Worm (Caenorhabditis elegans) whole organism, L4 larva: Measurements from ENCODE around the gene ncr-2.

ENCODE experiments used
- F26F4.8 ChIP-seq: fragments of 200-800 bp; sonication (Bioruptor generic); conservative IDR thresholded peaks from 2 replicates; pipeline ENCODE4 v1.3.6; 2022; ENCODE audit warnings: missing genetic modification characterization, missing compliant biosample characterization
- F37D6.2 ChIP-seq: sonication (generic microtip); optimal IDR thresholded peaks from 2 replicates; lab custom pipeline; 2016; ENCODE audit warnings: mild to moderate bottlenecking, missing genetic modification characterization, missing compliant biosample characterization
- F44E2.7 ChIP-seq: fragments of 200-800 bp; sonication (Bioruptor generic); IDR thresholded peaks from 2 replicates; pipeline ENCODE4 v2.1.2; 2022; ENCODE audit warnings: missing genetic modification characterization, missing compliant biosample characterization
- T20F7.1 ChIP-seq: fragments of 200-800 bp; sonication (Bioruptor generic); optimal IDR thresholded peaks from 2 replicates; lab custom pipeline; 2018; ENCODE audit warnings: mild to moderate bottlenecking, missing genetic modification characterization, missing compliant biosample characterization
- Y48G9A.11 ChIP-seq: fragments of 200-800 bp; sonication (Bioruptor generic); IDR thresholded peaks from 2 replicates; pipeline ENCODE4 v1.3.6; 2022; ENCODE audit warnings: missing genetic modification reagents, missing genetic modification characterization, missing compliant biosample characterization
- Y5F2A.4 ChIP-seq: fragments of 200-800 bp; sonication (Bioruptor generic); optimal IDR thresholded peaks from 2 replicates; lab custom pipeline; 2018; ENCODE audit warnings: mild to moderate bottlenecking, missing genetic modification characterization, missing compliant biosample characterization
- ZK337.2 ChIP-seq: fragments of 200-800 bp; sonication (Bioruptor generic); IDR thresholded peaks from 2 replicates; pipeline ENCODE4 v1.3.6; 2022; ENCODE audit warnings: missing genetic modification reagents, missing genetic modification characterization, missing compliant biosample characterization
- aha-1 ChIP-seq: fragments of 150-350 bp; peaks from one replicate; lab custom pipeline; 2014; ENCODE audit warnings: missing biosample characterization, missing genetic modification characterization
- ama-1 ChIP-seq: fragments of 150-350 bp; optimal IDR thresholded peaks from 2 replicates; lab custom pipeline; 2014; ENCODE audit warnings: inconsistent platforms, mixed read lengths
- ceh-20 ChIP-seq: fragments of 200-800 bp; sonication (Bioruptor generic); IDR thresholded peaks from 2 replicates; pipeline ENCODE4 v1.3.6; 2022; ENCODE audit warnings: missing genetic modification reagents, missing genetic modification characterization, missing compliant biosample characterization
- ceh-32 ChIP-seq: sonication (generic microtip); optimal IDR thresholded peaks from 2 replicates; lab custom pipeline; 2016; ENCODE audit warnings: mild to moderate bottlenecking, missing genetic modification characterization, missing compliant biosample characterization; ENCODE audit not compliant: poor library complexity
- ceh-62 ChIP-seq: sonication (generic microtip); optimal IDR thresholded peaks from 2 replicates; lab custom pipeline; 2017; ENCODE audit warnings: missing biosample characterization, missing genetic modification characterization
- cey-2 ChIP-seq: sonication (generic microtip); optimal IDR thresholded peaks from 3 replicates; lab custom pipeline; 2017; ENCODE audit warnings: missing genetic modification characterization, mild to moderate bottlenecking, missing compliant biosample characterization, antibody characterized with exemption, borderline replicate concordance; ENCODE audit not compliant: insufficient read depth
- daf-12 ChIP-seq: fragments of 150-350 bp; optimal IDR thresholded peaks from 2 replicates; lab custom pipeline; 2014; ENCODE audit warnings: missing biosample characterization, missing genetic modification reagents, missing genetic modification characterization
- daf-19 ChIP-seq: fragments of 200-800 bp; sonication (Bioruptor generic); conservative IDR thresholded peaks from 2 replicates; pipeline ENCODE4 v1.3.6; 2022; ENCODE audit warnings: missing genetic modification characterization, missing compliant biosample characterization
- daf-8 ChIP-seq: fragments of 200-800 bp; sonication (Bioruptor generic); IDR thresholded peaks from 2 replicates; pipeline ENCODE4 v1.3.6; 2022; ENCODE audit warnings: missing genetic modification characterization, missing compliant biosample characterization
- egl-27 ChIP-seq: sonication (generic microtip); optimal IDR thresholded peaks from 3 replicates; lab custom pipeline; 2017; ENCODE audit warnings: missing biosample characterization, missing genetic modification reagents, missing genetic modification characterization
- egl-43 ChIP-seq: fragments of 200-800 bp; sonication (Bioruptor generic); IDR thresholded peaks from 2 replicates; pipeline ENCODE4 v1.3.6; 2022; ENCODE audit warnings: missing genetic modification reagents, missing genetic modification characterization, missing compliant biosample characterization
- fkh-10 ChIP-seq: fragments of 150-350 bp; optimal IDR thresholded peaks from 2 replicates; lab custom pipeline; 2014; ENCODE audit warnings: missing biosample characterization, missing genetic modification reagents, missing genetic modification characterization
- hlh-30 ChIP-seq: sonication (generic microtip); optimal IDR thresholded peaks from 2 replicates; lab custom pipeline; 2017; ENCODE audit warnings: antibody characterized with exemption, mild to moderate bottlenecking, missing genetic modification characterization, missing compliant biosample characterization; ENCODE audit not compliant: insufficient read depth
- hmg-1.1 ChIP-seq: fragments of 200-800 bp; sonication (Bioruptor generic); IDR thresholded peaks from 2 replicates; pipeline ENCODE4 v1.3.6; 2022; ENCODE audit warnings: missing genetic modification reagents, missing genetic modification characterization, missing compliant biosample characterization
- lim-7 ChIP-seq: fragments of 200-800 bp; sonication (Bioruptor generic); IDR thresholded peaks from 2 replicates; pipeline ENCODE4 v1.3.6; 2022; ENCODE audit warnings: missing genetic modification characterization, missing compliant biosample characterization
- lin-13 ChIP-seq: fragments of 150-350 bp; optimal IDR thresholded peaks from 2 replicates; lab custom pipeline; 2014; ENCODE audit warnings: missing biosample characterization, missing genetic modification reagents, missing genetic modification characterization
- lin-38 ChIP-seq: fragments of 200-800 bp; sonication (Bioruptor generic); IDR thresholded peaks from 2 replicates; pipeline ENCODE4 v1.3.6; 2022; ENCODE audit warnings: missing genetic modification reagents, missing genetic modification characterization, missing compliant biosample characterization
- lin-39 ChIP-seq: fragments of 150-350 bp; optimal IDR thresholded peaks from 2 replicates; lab custom pipeline; 2014; ENCODE audit warnings: missing biosample characterization, missing genetic modification reagents, missing genetic modification characterization
- lir-3 ChIP-seq: sonication (generic microtip); optimal IDR thresholded peaks from 2 replicates; lab custom pipeline; 2016; ENCODE audit warnings: mild to moderate bottlenecking, missing genetic modification characterization, missing compliant biosample characterization
- lsy-2 ChIP-seq, 2 experiments: fragments of 150-350 bp in 1 of 2; sonication (generic microtip) in 1 of 2; optimal IDR thresholded peaks; 2 replicates each; lab custom pipeline; 2014 to 2017; ENCODE audit warnings: missing biosample characterization in 2 of 2, missing genetic modification characterization in 2 of 2
- madf-5 ChIP-seq, 2 experiments: fragments of 200-800 bp; sonication (Bioruptor generic); IDR thresholded peaks; 2 replicates each; pipeline ENCODE4 v1.3.6; 2022; ENCODE audit warnings: missing compliant biosample characterization in 2 of 2, missing genetic modification characterization in 2 of 2
- madf-9 ChIP-seq: fragments of 200-800 bp; sonication (Bioruptor generic); conservative IDR thresholded peaks from 2 replicates; pipeline ENCODE4 v1.3.6; 2022; ENCODE audit warnings: missing genetic modification reagents, missing genetic modification characterization, missing compliant biosample characterization
- mdl-1 ChIP-seq, 2 experiments: fragments of 150-350 bp in 1 of 2; sonication (generic microtip) in 1 of 2; optimal IDR thresholded peaks; 2 replicates each; lab custom pipeline; 2014 to 2017; ENCODE audit warnings: missing biosample characterization in 2 of 2, missing genetic modification characterization in 2 of 2
- mxl-2 ChIP-seq: fragments of 200-800 bp; sonication (Bioruptor generic); conservative IDR thresholded peaks from 2 replicates; pipeline ENCODE4 v1.3.6; 2022; ENCODE audit warnings: missing genetic modification reagents, missing genetic modification characterization, missing compliant biosample characterization
- nhr-10 ChIP-seq: fragments of 150-350 bp; optimal IDR thresholded peaks from 2 replicates; lab custom pipeline; 2014; ENCODE audit warnings: missing biosample characterization, missing genetic modification characterization
- nhr-102 ChIP-seq: sonication (generic microtip); optimal IDR thresholded peaks from 2 replicates; lab custom pipeline; 2016; ENCODE audit warnings: mild to moderate bottlenecking, missing genetic modification characterization, moderate library complexity, missing compliant biosample characterization
- nhr-11 ChIP-seq: fragments of 150-350 bp; optimal IDR thresholded peaks from 2 replicates; lab custom pipeline; 2014; ENCODE audit warnings: missing biosample characterization, missing genetic modification characterization
- nhr-111 ChIP-seq: fragments of 200-800 bp; sonication (Bioruptor generic); optimal IDR thresholded peaks from 2 replicates; lab custom pipeline; 2018; ENCODE audit warnings: mild to moderate bottlenecking, missing genetic modification characterization, missing compliant biosample characterization
- nhr-25 ChIP-seq: sonication (generic microtip); optimal IDR thresholded peaks from 2 replicates; lab custom pipeline; 2017; ENCODE audit warnings: missing genetic modification characterization, mild to moderate bottlenecking, missing compliant biosample characterization, antibody characterized with exemption, moderate library complexity, borderline replicate concordance; ENCODE audit not compliant: insufficient read depth
- nhr-6 ChIP-seq: fragments of 150-350 bp; optimal IDR thresholded peaks from 2 replicates; lab custom pipeline; 2014; ENCODE audit warnings: missing biosample characterization, missing genetic modification characterization
- saeg-2 ChIP-seq: fragments of 200-800 bp; sonication (Bioruptor generic); IDR thresholded peaks from 2 replicates; pipeline ENCODE4 v1.3.6; 2022; ENCODE audit warnings: missing genetic modification reagents, missing genetic modification characterization, missing compliant biosample characterization
- sdz-12 ChIP-seq: fragments of 200-800 bp; sonication (Bioruptor generic); optimal IDR thresholded peaks from 2 replicates; lab custom pipeline; 2018; ENCODE audit warnings: mild to moderate bottlenecking, missing genetic modification characterization, missing compliant biosample characterization
- set-16 ChIP-seq: fragments of 200-800 bp; sonication (Bioruptor generic); IDR thresholded peaks from 2 replicates; pipeline ENCODE4 v1.3.6; 2022; ENCODE audit warnings: missing genetic modification reagents, missing genetic modification characterization, missing compliant biosample characterization
- snpc-4 ChIP-seq: fragments of 150-350 bp; optimal IDR thresholded peaks from 2 replicates; lab custom pipeline; 2014; ENCODE audit warnings: missing biosample characterization, missing genetic modification characterization
- spr-1 ChIP-seq: sonication (generic microtip); optimal IDR thresholded peaks from 2 replicates; lab custom pipeline; 2016; ENCODE audit warnings: mild to moderate bottlenecking, missing genetic modification characterization, missing compliant biosample characterization
- spr-3 ChIP-seq: fragments of 200-800 bp; sonication (Bioruptor generic); optimal IDR thresholded peaks from 2 replicates; lab custom pipeline; 2018; ENCODE audit warnings: mild to moderate bottlenecking, missing genetic modification characterization, missing compliant biosample characterization
- tag-97 ChIP-seq: fragments of 200-800 bp; sonication (Bioruptor generic); IDR thresholded peaks from 2 replicates; pipeline ENCODE4 v1.3.6; 2022; ENCODE audit warnings: missing genetic modification characterization, missing compliant biosample characterization
- unc-62 ChIP-seq, 3 experiments: fragments of 150-350 bp in 1 of 3; sonication (generic microtip); optimal IDR thresholded peaks in 2 of 3; peaks in 1 of 3; 1 replicate in 1 of 3; 2 replicates in 2 of 3; lab custom pipeline; 2014 to 2017; ENCODE audit warnings: missing biosample characterization in 3 of 3, missing genetic modification characterization in 3 of 3, missing genetic modification reagents in 3 of 3, missing genotype in 1 of 3
- vab-7 ChIP-seq: fragments of 200-800 bp; sonication (Bioruptor generic); IDR thresholded peaks from 2 replicates; pipeline ENCODE4 v1.3.6; 2022; ENCODE audit warnings: missing genetic modification reagents, missing genetic modification characterization, missing compliant biosample characterization
- zfp-2 ChIP-seq: sonication (generic microtip); optimal IDR thresholded peaks from 2 replicates; lab custom pipeline; 2016; ENCODE audit warnings: mild to moderate bottlenecking, missing genetic modification characterization, missing compliant biosample characterization

Gene ncr-2

ce11 chrIII:8286003-8286402, 27.9 kb downstream of the ncr-2 start:
- TF ChIP-seq Y5F2A.4 (GFP tag; lab: Kevin White, UChicago) (no peak), fkh-10 (peak; percentile 54), F44E2.7 (GFP tag; lab: Robert Waterston, UW) (no peak), nhr-10 (tag; lab: Kevin White, UChicago) (no peak)

ce11 chrIII:8286824-8287223, 28.7 kb downstream of the ncr-2 start:
- TF ChIP-seq daf-19 (GFP tag; lab: Robert Waterston, UW): no peak
- TF ChIP-seq lin-13 (GFP tag; lab: Kevin White, UChicago): no peak
- TF ChIP-seq lim-7: no peak
- no peak for TF ChIP-seq ceh-62 (tag; lab: Kevin White, UChicago)
- no peak for TF ChIP-seq egl-27
- no peak for TF ChIP-seq nhr-6 (tag; lab: Kevin White, UChicago)
- TF ChIP-seq nhr-11 (tag; lab: Kevin White, UChicago): no peak
- no peak for TF ChIP-seq vab-7 (GFP tag; lab: Robert Waterston, UW)
- no peak for TF ChIP-seq egl-43 (GFP tag; lab: Robert Waterston, UW)
- TF ChIP-seq daf-8 (GFP tag; lab: Robert Waterston, UW): no peak
- no peak for TF ChIP-seq nhr-111 (GFP tag; lab: Kevin White, UChicago)
- no peak for TF ChIP-seq saeg-2
- TF ChIP-seq tag-97 (GFP tag; lab: Robert Waterston, UW): no peak

ce11 chrIII:8287519-8287918, 29.4 kb downstream of the ncr-2 start:
- no peak for TF ChIP-seq F44E2.7 (GFP tag; lab: Robert Waterston, UW)
- TF ChIP-seq cey-2: no peak
- TF ChIP-seq T20F7.1: no peak
- no peak for TF ChIP-seq sdz-12 (GFP tag; lab: Kevin White, UChicago)
- peak; percentile 55; the same call in 1 of the 2 replicates for TF ChIP-seq ceh-20 (GFP tag; lab: Robert Waterston, UW)
- no peak for TF ChIP-seq nhr-25 (tag; lab: Kevin White, UChicago)
- peak in 1 of 2 experiments; percentile 86 for TF ChIP-seq unc-62 (GFP tag; optimal IDR thresholded peaks at IDR 0.05 in 1 of 2; lab: Kevin White, UChicago)
- TF ChIP-seq unc-62 (tag; optimal IDR thresholded peaks at IDR 0.05; lab: Kevin White, UChicago): no peak
- no peak for TF ChIP-seq lin-38
- TF ChIP-seq ceh-32 (tag; lab: Kevin White, UChicago): no peak
- no peak for TF ChIP-seq mxl-2 (GFP tag; lab: Robert Waterston, UW)
- TF ChIP-seq set-16 (GFP tag; lab: Robert Waterston, UW): no peak
- no peak for TF ChIP-seq ZK337.2
- TF ChIP-seq nhr-6 (tag; lab: Kevin White, UChicago): no peak
- no peak for TF ChIP-seq spr-1 (tag; lab: Kevin White, UChicago)
- TF ChIP-seq lin-13 (GFP tag; lab: Kevin White, UChicago): no peak
- no peak for TF ChIP-seq saeg-2
- no peak for TF ChIP-seq snpc-4 (tag; lab: Kevin White, UChicago)
- TF ChIP-seq daf-12 (tag; lab: Kevin White, UChicago): no peak
- TF ChIP-seq hmg-1.1: peak; percentile 26; the same call in 1 of the 2 replicates
- TF ChIP-seq madf-9 (GFP tag; lab: Robert Waterston, UW): no peak
- peak; percentile 3 for TF ChIP-seq hlh-30
- no peak for TF ChIP-seq madf-5 (GFP tag; IDR thresholded peaks at IDR 0.05; lab: Robert Waterston, UW)
- no peak for TF ChIP-seq nhr-102 (tag; lab: Kevin White, UChicago)
- TF ChIP-seq lsy-2 (tag; optimal IDR thresholded peaks at IDR 0.05; lab: Kevin White, UChicago): no peak
- TF ChIP-seq tag-97 (GFP tag; lab: Robert Waterston, UW): no peak
- TF ChIP-seq spr-3 (GFP tag; lab: Kevin White, UChicago): no peak
- peak; percentile 10 for TF ChIP-seq F37D6.2 (tag; lab: Kevin White, UChicago)
- TF ChIP-seq aha-1: peak; percentile 94
- TF ChIP-seq mdl-1 (tag; optimal IDR thresholded peaks at IDR 0.05; lab: Kevin White, UChicago): no peak
- no peak for TF ChIP-seq F26F4.8 (GFP tag; lab: Robert Waterston, UW)
- TF ChIP-seq Y5F2A.4 (GFP tag; lab: Kevin White, UChicago): no peak
- TF ChIP-seq lir-3 (tag; lab: Kevin White, UChicago): no peak
- no peak for TF ChIP-seq lin-39 (tag; lab: Kevin White, UChicago)
- no peak for TF ChIP-seq zfp-2 (tag; lab: Kevin White, UChicago)
- peak; percentile 3 for TF ChIP-seq nhr-11 (tag; lab: Kevin White, UChicago)
- no peak for TF ChIP-seq Y48G9A.11 (GFP tag; lab: Robert Waterston, UW)
- no peak for TF ChIP-seq ama-1 (lab: Kevin White, UChicago)
